Worm (Caenorhabditis elegans): Measurements from ENCODE around the gene ocam-1.

Gene ocam-1

DNA sequence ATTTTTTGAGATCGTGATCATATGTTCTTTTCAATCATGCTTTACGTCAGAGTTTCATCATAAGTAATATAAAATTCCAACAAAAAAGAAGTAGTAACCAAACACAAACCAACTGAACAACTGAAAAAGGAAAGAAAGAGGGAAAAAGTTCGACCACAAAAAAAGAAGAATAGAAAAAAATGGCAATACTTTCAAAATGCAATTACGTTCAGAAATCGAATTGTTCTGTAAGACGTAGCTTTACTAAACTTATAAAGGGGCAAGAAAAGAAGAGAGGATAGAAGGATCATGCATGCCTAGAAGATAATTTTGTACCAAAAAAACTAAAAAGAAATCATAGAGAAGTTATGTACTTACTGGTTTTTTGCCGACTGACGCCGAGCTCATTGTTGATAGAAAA, 26.8 kb downstream of the ocam-1 start:
- TF ChIP-seq cebp-1 (GFP tag; IDR thresholded peaks at IDR 0.05) (no peak), cebp-1 (tag; optimal IDR thresholded peaks at IDR 0.05) (peak; percentile 47), D2030.7 (GFP tag; IDR thresholded peaks at IDR 0.05) (no peak), zim-3 (tag; optimal IDR thresholded peaks at IDR 0.05) (no peak)

DNA sequence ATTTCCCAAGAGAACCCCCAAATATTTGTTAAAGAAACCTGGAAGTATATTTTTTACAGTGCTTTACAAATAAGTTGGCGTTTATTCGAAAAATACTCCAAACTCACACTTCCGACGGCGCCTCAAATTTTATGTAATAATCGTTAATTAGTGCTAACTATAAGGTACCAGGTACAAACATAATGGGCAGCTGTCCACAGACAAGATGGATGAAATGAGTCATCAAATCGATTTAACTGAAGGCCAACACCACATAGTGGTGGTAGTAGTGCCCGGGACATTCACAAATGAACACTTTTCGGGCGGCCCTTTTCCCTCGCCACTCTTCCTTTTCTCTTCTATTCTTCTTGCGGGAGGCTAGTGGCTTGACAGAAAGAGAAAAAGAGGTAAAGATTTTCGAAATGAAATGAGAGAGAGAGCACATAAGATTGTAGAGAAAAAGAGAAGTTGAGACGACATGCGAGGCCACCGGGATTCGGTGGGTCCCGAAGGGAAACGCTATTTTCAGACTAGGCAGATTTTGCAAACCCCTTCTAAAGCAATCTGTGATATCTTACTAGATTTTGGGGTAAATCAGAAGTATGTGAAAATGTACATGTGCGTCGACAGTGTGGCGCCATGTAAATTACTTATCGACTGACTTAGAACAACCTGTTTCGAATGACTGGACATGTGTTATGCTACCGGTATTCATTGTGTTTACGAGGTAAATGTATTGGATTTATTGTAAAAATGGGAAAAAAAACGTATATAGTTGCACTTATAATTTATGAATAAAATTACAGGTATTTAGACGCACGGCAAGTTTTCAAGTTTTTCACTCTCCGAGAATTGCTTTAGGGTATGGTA, 28.1 kb downstream of the ocam-1 start:
- TF ChIP-seq nfya-1 (tag; optimal IDR thresholded peaks at IDR 0.05; ENCODE audit: borderline replicate concordance, insufficient read depth), result no peak
- no peak for TF ChIP-seq attf-3 (GFP tag; conservative IDR thresholded peaks at IDR 0.05)
- TF ChIP-seq F49E8.2 (tag; optimal IDR thresholded peaks at IDR 0.05; ENCODE audit: insufficient read depth), result no peak
- TF ChIP-seq mcd-1 (GFP tag; IDR thresholded peaks at IDR 0.05), result no peak
- TF ChIP-seq lin-40 (tag; optimal IDR thresholded peaks at IDR 0.05), result no peak
- no peak for TF ChIP-seq mel-28 (tag; optimal IDR thresholded peaks at IDR 0.05; ENCODE audit: borderline replicate concordance)
- TF ChIP-seq gei-17 (GFP tag; optimal IDR thresholded peaks at IDR 0.05), result no peak
- TF ChIP-seq nfya-2 (GFP tag; IDR thresholded peaks at IDR 0.05), result no peak
- TF ChIP-seq mes-4 (tag; optimal IDR thresholded peaks at IDR 0.05), result no peak
- TF ChIP-seq Y53G8AR.9 (GFP tag; conservative IDR thresholded peaks at IDR 0.05), result no peak
- no peak for TF ChIP-seq attf-6 (GFP tag; IDR thresholded peaks at IDR 0.05)
- TF ChIP-seq tlf-1 (GFP tag; optimal IDR thresholded peaks at IDR 0.05), result no peak
- TF ChIP-seq ZK185.1 (tag; optimal IDR thresholded peaks at IDR 0.05; ENCODE audit: poor library complexity, severe bottlenecking), result no peak
- no peak for TF ChIP-seq Y79H2A.3 (GFP tag; conservative IDR thresholded peaks at IDR 0.05)
- no peak for TF ChIP-seq zfh-2 (GFP tag; conservative IDR thresholded peaks at IDR 0.05)

- TF ChIP-seq lin-26 (GFP tag; IDR thresholded peaks at IDR 0.05), result peak; percentile 27; the same call in 1 of the 2 replicates
- TF ChIP-seq egrh-3 (GFP tag; IDR thresholded peaks at IDR 0.05), result peak; percentile 17; the same call in 1 of the 2 replicates
These were observed 29.8 kb downstream of the ocam-1 start, which contains the start of gene AH10.4 for ce11 chrV:14137766-14138165. TSS of gene AH10.4 (minus strand) at chrV:14137866.

- TF ChIP-seq ceh-58 (GFP tag; IDR thresholded peaks at IDR 0.05), result no peak
- TF ChIP-seq nfya-1 (tag; optimal IDR thresholded peaks at IDR 0.05; ENCODE audit: borderline replicate concordance, insufficient read depth), result no peak
- no peak for TF ChIP-seq ceh-79 (tag; optimal IDR thresholded peaks at IDR 0.05)
- no peak for TF ChIP-seq repo-1 (tag; optimal IDR thresholded peaks at IDR 0.05)
- no peak for TF ChIP-seq snpc-4 (GFP tag; optimal IDR thresholded peaks at IDR 0.05)
- TF ChIP-seq snpc-4 (tag; optimal IDR thresholded peaks at IDR 0.05), result peak in 1 of 4 experiments; percentile 8
- no peak for TF ChIP-seq F52B5.7 (tag; optimal IDR thresholded peaks at IDR 0.05)
- no peak for TF ChIP-seq hlh-12 (tag; optimal IDR thresholded peaks at IDR 0.05)
- TF ChIP-seq zfh-2 (GFP tag; conservative IDR thresholded peaks at IDR 0.05), result 0 out of 2 replicates have a peak, but pooled peaks have one; percentile 5
- TF ChIP-seq ZK185.1 (tag; optimal IDR thresholded peaks at IDR 0.05; ENCODE audit: poor library complexity, severe bottlenecking), result no peak
- no peak for TF ChIP-seq attf-3 (GFP tag; conservative IDR thresholded peaks at IDR 0.05)
- no peak for TF ChIP-seq somi-1 (GFP tag; optimal IDR thresholded peaks at IDR 0.05)
- peak; percentile 36; the same call in 1 of the 2 replicates for TF ChIP-seq mcd-1 (GFP tag; IDR thresholded peaks at IDR 0.05)
- no peak for TF ChIP-seq cebp-1 (GFP tag; IDR thresholded peaks at IDR 0.05)
- peak; percentile 62 for TF ChIP-seq cebp-1 (tag; optimal IDR thresholded peaks at IDR 0.05)
- no peak for TF ChIP-seq C17E4.6 (GFP tag; IDR thresholded peaks at IDR 0.05)
- TF ChIP-seq lin-40 (tag; optimal IDR thresholded peaks at IDR 0.05), result peak; percentile 63
- TF ChIP-seq sea-2 (GFP tag; IDR thresholded peaks at IDR 0.05), result no peak
- no peak for TF ChIP-seq lsy-27 (tag; optimal IDR thresholded peaks at IDR 0.05; ENCODE audit: borderline replicate concordance, insufficient read depth)
- TF ChIP-seq dox-1 (GFP tag; IDR thresholded peaks at IDR 0.05), result peak; percentile 30; the same call in 1 of the 2 replicates
- TF ChIP-seq atf-7 (tag; optimal IDR thresholded peaks at IDR 0.05), result peak; percentile 3
- peak; percentile 58 for TF ChIP-seq nhr-80 (tag; optimal IDR thresholded peaks at IDR 0.05)
- TF ChIP-seq C06A6.2 (GFP tag; conservative IDR thresholded peaks at IDR 0.05), result no peak
- TF ChIP-seq mel-28 (tag; optimal IDR thresholded peaks at IDR 0.05; ENCODE audit: borderline replicate concordance), result no peak
- TF ChIP-seq hmg-1.2 (GFP tag; IDR thresholded peaks at IDR 0.05), result peak; percentile 89
- no peak for TF ChIP-seq snpc-1.1 (tag; optimal IDR thresholded peaks at IDR 0.05; ENCODE audit: insufficient read depth)
- peak; percentile 1 for TF ChIP-seq tbp1 (GFP tag; optimal IDR thresholded peaks at IDR 0.05)
- peak; percentile 24 for TF ChIP-seq unc-62 (GFP tag; optimal IDR thresholded peaks at IDR 0.05)
These were observed 31.4 kb downstream of the ocam-1 start for ce11 chrV:14136152-14136551.

All from whole organism, young adult.